Worm (Caenorhabditis elegans): ENCODE results near the gene F08G2.8.
"Not testable (repeated sequence)": the region's sequence is repeated elsewhere in the genome, so short reads cannot be mapped to it uniquely, and the experiment has no call there.

F08G2.8 gene

ce11 chrII:13813950-13814349 is 38.2 kb upstream of the F08G2.8 start (continued):
- TF ChIP-seq C06A6.2 (GFP tag; conservative IDR thresholded peaks at IDR 0.05) (no peak), chd-7 (tag; optimal IDR thresholded peaks at IDR 0.05) (no peak), nhr-80 (tag; optimal IDR thresholded peaks at IDR 0.05) (peak; percentile 96), dpff-1 (tag; optimal IDR thresholded peaks at IDR 0.05) (no peak), die-1 (tag; optimal IDR thresholded peaks at IDR 0.05) (no peak), nhr-27 (tag; optimal IDR thresholded peaks at IDR 0.05) (no peak), ztf-25 (GFP tag; IDR thresholded peaks at IDR 0.05) (no peak), gei-17 (GFP tag; optimal IDR thresholded peaks at IDR 0.05) (no peak), cebp-2 (GFP tag; IDR thresholded peaks at IDR 0.05) (no peak), F23B12.7 (tag; optimal IDR thresholded peaks at IDR 0.05; ENCODE audit: insufficient read depth) (no peak), egl-18 (GFP tag; IDR thresholded peaks at IDR 0.05) (no peak), dox-1 (GFP tag; IDR thresholded peaks at IDR 0.05) (peak; percentile 71), lsy-27 (tag; optimal IDR thresholded peaks at IDR 0.05; ENCODE audit: borderline replicate concordance, insufficient read depth) (no peak), ztf-3 (GFP tag; optimal IDR thresholded peaks at IDR 0.05) (no peak), egl-44 (GFP tag; IDR thresholded peaks at IDR 0.05) (peak; percentile 13; the same call in 1 of the 2 replicates), hlh-26 (GFP tag; conservative IDR thresholded peaks at IDR 0.05) (no peak), ceh-91 (GFP tag; IDR thresholded peaks at IDR 0.05) (no peak), snpc-1.1 (tag; optimal IDR thresholded peaks at IDR 0.05; ENCODE audit: insufficient read depth) (no peak), D2030.7 (GFP tag; IDR thresholded peaks at IDR 0.05) (no peak), madf-10 (tag; optimal IDR thresholded peaks at IDR 0.05) (no peak), lir-1 (GFP tag; conservative IDR thresholded peaks at IDR 0.05) (no peak)

ce11 chrII:13815513-13815912 is 36.6 kb upstream of the F08G2.8 start:
- TF ChIP-seq rpc-1 (optimal IDR thresholded peaks at IDR 0.05) (no peak), rpc-1 (tag; optimal IDR thresholded peaks at IDR 0.05) (no peak)

- TF ChIP-seq attf-6 (GFP tag; IDR thresholded peaks at IDR 0.05), result 0 out of 2 replicates have a peak, but pooled peaks have one; percentile 29
- TF ChIP-seq nfyb-1 (GFP tag; IDR thresholded peaks at IDR 0.05), result 0 out of 2 replicates have a peak, but pooled peaks have one; percentile 19
- TF ChIP-seq dox-1 (GFP tag; IDR thresholded peaks at IDR 0.05), result peak; percentile 14; the same call in 1 of the 2 replicates
- 0 out of 2 replicates have a peak, but pooled peaks have one; percentile 13 for TF ChIP-seq Y95B8A.8 (GFP tag; IDR thresholded peaks at IDR 0.05)
- TF ChIP-seq madf-6 (GFP tag; IDR thresholded peaks at IDR 0.05), result peak; percentile 39; the same call in 1 of the 2 replicates
These were observed 34.6 kb upstream of the F08G2.8 start for ce11 chrII:13817474-13817873.

- not testable (repeated sequence) for TF ChIP-seq ceh-58 (GFP tag; IDR thresholded peaks at IDR 0.05); hlh-12 (tag; optimal IDR thresholded peaks at IDR 0.05); T07F8.4 (tag; optimal IDR thresholded peaks at IDR 0.05)
These were observed 34.1 kb upstream of the F08G2.8 start, which contains the start of gene his-16 for ce11 chrII:13818043-13818442. Gene his-16, minus strand, starts transcription at chrII:13818143.

- TF ChIP-seq mcd-1 (GFP tag; IDR thresholded peaks at IDR 0.05) (no peak), athp-1 (tag; optimal IDR thresholded peaks at IDR 0.05) (no peak)
These were observed 23.5 kb upstream of the F08G2.8 start, which contains the start of gene his-42 for ce11 chrII:13828597-13828996. Gene his-42, minus strand, starts transcription at chrII:13828697.
